Worm (Caenorhabditis elegans) whole organism, dauer: ENCODE measurements around the gene lido-16.

Source experiments
- unc-62 ChIP-seq: sonication (generic microtip); optimal IDR thresholded peaks from 2 replicates; lab custom pipeline; 2017; ENCODE audit warnings: missing biosample characterization, missing genetic modification reagents, missing genetic modification characterization

Gene lido-16

ce11 chrII:6484876-6485526 lies at the start of gene lido-16, which contains the start of gene plpp-1.2:
lido-16 (minus strand) TSS chrII:6484976.
plpp-1.2 (plus strand) TSS chrII:6485476.
- no peak for TF ChIP-seq unc-62 (GFP tag; lab: Kevin White, UChicago)

ce11 chrII:6531940-6532339 lies 47.2 kb upstream of the lido-16 start, which contains the start of gene abcx-1:
abcx-1 (plus strand) TSS chrII:6532163.
- no peak for TF ChIP-seq unc-62 (GFP tag; lab: Kevin White, UChicago)

- TF ChIP-seq unc-62 (GFP tag; lab: Kevin White, UChicago), result no peak
Measured at ce11 chrII:6531527-6531926, 46.8 kb upstream of the lido-16 start, which contains the start of gene abch-1. abch-1 (minus strand) TSS chrII:6531627.

DNA sequence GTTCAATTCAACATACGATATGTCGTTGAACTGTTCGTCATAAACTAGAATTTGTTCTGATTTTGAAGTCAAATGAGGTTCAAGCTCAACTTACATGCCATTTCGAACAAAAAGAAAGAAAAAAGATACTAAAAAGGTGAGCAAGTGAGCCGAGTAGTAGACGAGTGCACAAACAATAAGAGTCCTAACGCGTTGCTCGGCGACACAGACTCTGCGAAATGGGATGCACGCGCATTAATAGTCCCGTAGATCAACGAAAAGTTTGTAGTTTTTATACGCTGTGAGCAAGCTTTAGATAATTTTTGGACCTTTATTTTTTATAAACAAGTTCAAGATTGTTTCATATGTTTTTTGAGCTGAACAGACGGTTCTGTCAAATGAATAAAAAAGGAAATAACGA lies 43.9 kb upstream of the lido-16 start, which contains the start of gene C56E6.4:
Gene C56E6.4 (minus strand): TSS at position 101 of the 400 bp plus-strand sequence.
- no peak for TF ChIP-seq unc-62 (GFP tag; lab: Kevin White, UChicago)

DNA sequence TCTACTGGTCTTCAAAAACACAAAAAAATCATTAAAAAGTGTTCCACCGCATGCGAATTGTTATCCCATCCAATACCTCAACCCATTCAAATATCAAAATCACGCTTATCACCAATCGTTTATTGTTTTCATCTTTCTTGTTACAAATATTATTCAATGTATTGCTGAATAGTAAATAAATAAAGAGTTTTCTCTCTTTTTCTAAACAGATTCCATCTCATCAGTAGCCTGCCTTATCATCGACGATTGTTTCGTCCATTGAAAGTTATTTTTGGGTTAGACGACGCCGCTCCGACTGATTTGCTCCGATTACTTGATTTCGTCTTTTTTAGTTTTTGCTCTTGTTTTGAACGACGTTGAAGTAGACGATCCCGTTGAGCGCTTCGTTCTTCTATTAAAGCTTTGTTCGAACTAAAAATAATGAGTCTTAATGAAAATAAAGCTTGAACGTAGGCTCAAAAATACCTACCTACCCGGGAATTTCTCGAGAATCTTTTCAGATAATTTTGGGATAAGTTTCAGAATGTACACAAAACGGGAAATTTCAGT lies 41.4 kb upstream of the lido-16 start:
- no peak for TF ChIP-seq unc-62 (GFP tag; lab: Kevin White, UChicago)

DNA sequence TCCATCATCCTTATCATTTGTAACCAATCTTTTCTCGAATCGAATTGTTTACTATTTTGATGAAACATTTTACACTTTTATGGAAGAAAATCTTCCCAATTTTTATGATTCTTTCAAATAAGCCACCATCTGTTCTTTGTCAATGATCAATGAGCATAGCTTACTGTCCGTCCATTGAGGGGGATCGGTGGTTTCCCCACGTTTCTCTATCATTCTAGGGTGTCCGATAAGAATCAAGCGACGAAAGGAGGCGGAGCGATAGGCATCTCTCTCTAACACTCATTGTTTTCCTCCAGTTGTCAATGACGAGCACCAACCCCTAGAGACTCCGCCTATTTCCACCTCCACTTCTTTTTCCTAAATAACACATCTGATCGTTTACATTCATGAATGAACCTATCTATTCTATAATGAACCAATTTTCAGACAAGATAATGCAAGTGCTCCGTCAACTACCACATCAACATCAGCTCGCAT lies 39.8 kb upstream of the lido-16 start, which contains the start of gene C56E6.2:
Gene C56E6.2 (plus strand): TSS at position 427 of the 477 bp plus-strand sequence.
- no peak for TF ChIP-seq unc-62 (GFP tag; lab: Kevin White, UChicago)

ce11 chrII:6523940-6524339 lies 39.2 kb upstream of the lido-16 start:
- TF ChIP-seq unc-62 (GFP tag; lab: Kevin White, UChicago), result no peak

DNA sequence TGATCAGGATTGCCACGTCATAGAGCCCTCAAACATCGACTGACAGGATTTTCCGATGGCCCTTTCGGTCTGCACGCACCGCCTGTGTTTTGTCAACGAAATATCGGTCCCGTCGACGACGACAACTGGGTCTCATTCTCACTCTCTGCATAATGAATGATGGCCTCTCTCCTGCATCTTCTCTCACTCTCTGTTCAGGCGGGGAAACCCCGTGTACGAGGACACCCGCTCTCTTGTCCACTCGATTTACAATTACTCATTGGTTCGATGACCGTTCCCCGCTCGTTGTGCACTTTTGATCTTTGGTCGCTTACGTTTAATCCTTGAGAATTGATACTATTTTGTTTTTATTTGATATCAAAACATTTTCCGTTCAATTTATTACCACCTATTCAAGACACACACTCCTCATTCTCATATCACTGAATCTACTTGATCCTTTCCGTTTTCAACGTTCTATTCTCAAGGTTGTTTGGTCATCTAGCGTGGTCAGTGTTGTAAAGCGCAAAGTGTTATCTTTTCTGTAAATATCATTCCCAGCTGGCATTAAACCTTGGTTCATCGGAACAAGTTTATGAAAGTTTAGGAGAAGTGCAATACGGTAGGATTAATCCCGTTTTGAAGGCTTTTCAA lies 38.0 kb upstream of the lido-16 start:
- TF ChIP-seq unc-62 (GFP tag; lab: Kevin White, UChicago), result no peak

- TF ChIP-seq unc-62 (GFP tag; lab: Kevin White, UChicago), result no peak
Measured at ce11 chrII:6521316-6521715, 36.5 kb upstream of the lido-16 start, which contains the start of gene toe-2. toe-2 (minus strand) TSS chrII:6521385.

DNA sequence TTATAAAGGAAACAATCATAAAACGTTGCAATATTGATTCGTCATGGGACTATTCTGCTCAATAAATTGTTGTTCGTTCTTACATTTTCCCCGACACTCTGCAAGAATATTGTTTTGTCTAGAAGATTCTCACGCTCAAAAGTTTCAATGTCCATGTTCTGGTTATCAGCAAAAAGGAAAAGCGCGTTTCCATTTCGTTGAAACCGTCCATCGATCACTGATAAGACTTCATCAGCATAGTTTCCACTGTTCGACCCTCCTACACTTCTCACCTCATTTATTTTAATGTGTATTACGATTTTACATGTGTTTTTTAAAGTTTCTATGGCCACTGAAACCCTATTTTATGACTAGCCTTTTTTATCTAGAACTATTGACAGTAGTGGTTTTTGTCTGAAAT lies 35.3 kb upstream of the lido-16 start:
- TF ChIP-seq unc-62 (GFP tag; lab: Kevin White, UChicago), result no peak

DNA sequence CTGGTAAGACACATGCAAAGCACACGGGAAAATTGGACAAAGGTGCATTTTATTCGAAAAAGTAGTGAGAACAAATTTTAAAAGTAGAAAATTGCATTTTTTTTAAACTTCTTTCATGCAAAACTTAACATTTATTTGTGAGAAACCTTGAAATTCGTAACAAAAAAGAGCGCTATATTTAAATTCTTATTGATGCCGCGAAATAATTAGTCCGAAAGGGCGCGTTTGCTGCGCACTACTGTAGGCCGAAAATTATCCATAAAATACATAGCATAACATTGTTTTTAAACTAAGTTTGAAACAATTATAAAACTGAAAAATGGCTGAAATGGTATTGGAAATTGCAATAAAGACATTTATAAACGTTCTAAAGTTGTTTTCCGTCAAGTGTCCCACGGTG lies 34.9 kb upstream of the lido-16 start:
- no peak for TF ChIP-seq unc-62 (GFP tag; lab: Kevin White, UChicago)

- TF ChIP-seq unc-62 (GFP tag; lab: Kevin White, UChicago), result no peak
Measured at ce11 chrII:6516276-6516675, 31.5 kb upstream of the lido-16 start, which contains the start of gene C56E6.7. C56E6.7 (plus strand) TSS chrII:6516576.

- no peak for TF ChIP-seq unc-62 (GFP tag; lab: Kevin White, UChicago)
Measured at ce11 chrII:6513911-6514310, 29.1 kb upstream of the lido-16 start, which contains the start of gene R05G9R.1. R05G9R.1 (minus strand) TSS chrII:6514011.

- no peak for TF ChIP-seq unc-62 (GFP tag; lab: Kevin White, UChicago)
Measured at ce11 chrII:6513357-6513756, 28.6 kb upstream of the lido-16 start.

ce11 chrII:6502826-6503225 lies 18.1 kb upstream of the lido-16 start, which contains the start of gene R05G9.1:
R05G9.1 (plus strand) TSS chrII:6503168.
- no peak for TF ChIP-seq unc-62 (GFP tag; lab: Kevin White, UChicago)

DNA sequence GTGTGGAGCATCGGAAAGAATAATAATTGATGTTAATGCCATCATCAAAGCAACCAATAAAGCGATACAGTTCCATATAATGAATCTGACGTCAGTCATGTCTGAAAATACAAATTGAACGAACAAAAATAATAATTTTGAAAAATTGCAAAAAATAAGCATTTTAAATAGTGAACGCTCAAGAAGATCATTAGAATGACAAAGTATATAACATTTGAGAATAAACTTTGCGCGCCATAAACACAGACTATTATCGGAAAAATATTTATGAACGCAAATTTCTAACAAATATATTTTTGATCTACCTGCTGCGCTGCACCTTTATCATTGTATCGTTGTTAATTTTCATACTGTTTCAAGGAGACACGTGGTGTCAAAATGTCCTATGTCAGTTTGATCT lies 16.6 kb upstream of the lido-16 start, which contains the start of gene R05G9.3:
Gene R05G9.3 (minus strand): TSS at position 101 of the 400 bp plus-strand sequence.
- TF ChIP-seq unc-62 (GFP tag; lab: Kevin White, UChicago), result no peak
